Worm (Caenorhabditis elegans): ENCODE measurements around the gene spp-10.

DNA sequence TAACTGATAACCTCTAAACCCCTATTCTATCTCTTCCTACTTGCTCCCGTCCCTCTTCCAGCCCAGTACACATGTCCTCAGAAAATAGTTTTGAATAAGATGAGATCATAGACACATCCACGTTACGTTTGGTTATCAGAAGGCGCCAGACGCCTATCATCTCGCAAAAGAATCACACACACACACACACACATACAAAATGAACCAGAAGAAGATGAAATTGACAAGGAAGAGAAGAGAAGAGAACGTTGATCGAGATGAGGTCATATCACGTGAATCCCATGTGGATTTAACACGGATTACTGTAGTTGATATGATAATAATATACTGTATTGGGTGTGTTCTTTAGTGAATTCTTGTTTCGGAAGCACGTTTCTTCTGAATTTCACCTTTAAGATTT is 49.1 kb downstream of the spp-10 start:
- TF ChIP-seq nhr-28 (tag; optimal IDR thresholded peaks at IDR 0.05) (no peak), nhr-237 (tag; optimal IDR thresholded peaks at IDR 0.05) (no peak), unc-39 (tag; optimal IDR thresholded peaks at IDR 0.05) (no peak)

All from whole organism, mixed stage, embryonic.